Fruit fly (Drosophila melanogaster): ENCODE results near the gene CG11608.

DNA sequence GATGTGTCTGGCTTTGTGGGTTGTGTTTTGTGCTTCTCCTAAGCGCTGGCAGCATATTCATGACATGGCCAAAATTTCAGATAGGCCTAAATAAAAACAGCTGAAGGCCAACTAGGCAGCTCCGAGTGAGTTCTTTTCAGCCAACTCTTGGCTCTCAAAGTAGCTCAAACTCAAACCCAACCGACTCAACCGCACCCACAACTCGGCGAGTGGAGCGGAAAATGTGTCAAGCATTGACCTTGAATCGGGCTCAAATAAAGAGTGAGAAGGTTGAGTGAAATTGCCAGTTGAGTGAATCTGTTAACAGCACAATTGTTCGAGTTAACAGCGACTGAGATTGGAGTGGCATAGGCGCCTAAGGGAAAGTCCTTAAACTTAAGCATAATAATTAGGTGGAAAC is 26.3 kb upstream of the CG11608 start:
- TF ChIP-seq CG12768 (GFP tag; optimal IDR thresholded peaks at IDR 0.05) (no peak), cic (GFP tag; optimal IDR thresholded peaks at IDR 0.05) (no peak), pad (GFP tag; optimal IDR thresholded peaks at IDR 0.05) (no peak), CG11617 (GFP tag; optimal IDR thresholded peaks at IDR 0.05) (no peak)
